Worm (Caenorhabditis elegans) whole organism, L1 larva: ENCODE measurements around the gene F53G2.13.

Experiments
- C04F5.9 ChIP-seq: sonication (generic microtip); optimal IDR thresholded peaks from 2 replicates; lab custom pipeline; 2016; ENCODE audit warnings: missing genetic modification characterization, missing compliant biosample characterization
- C34B4.2 ChIP-seq: sonication (generic microtip); optimal IDR thresholded peaks from 2 replicates; lab custom pipeline; 2017; ENCODE audit warnings: mild to moderate bottlenecking, missing genetic modification characterization, missing compliant biosample characterization
- F16B12.6 ChIP-seq: fragments of 150-350 bp; optimal IDR thresholded peaks from 2 replicates; lab custom pipeline; 2014; ENCODE audit warnings: missing biosample characterization, missing genetic modification characterization
- Y116A8C.19 ChIP-seq: sonication (generic microtip); optimal IDR thresholded peaks from 2 replicates; lab custom pipeline; 2016; ENCODE audit warnings: missing compliant biosample characterization, missing genetic modification characterization, borderline replicate concordance
- alr-1 ChIP-seq: fragments of 200-800 bp; sonication (Bioruptor generic); optimal IDR thresholded peaks from 2 replicates; lab custom pipeline; 2018; ENCODE audit warnings: borderline replicate concordance, mild to moderate bottlenecking, missing genetic modification characterization, missing compliant biosample characterization
- ama-1 ChIP-seq: fragments of 150-350 bp; optimal IDR thresholded peaks from 2 replicates; lab custom pipeline; 2014
- blmp-1 ChIP-seq: fragments of 150-350 bp; optimal IDR thresholded peaks from 2 replicates; lab custom pipeline; 2014; ENCODE audit warnings: missing biosample characterization, missing genetic modification characterization
- ceh-63 ChIP-seq: fragments of 200-800 bp; sonication (Bioruptor generic); optimal IDR thresholded peaks from 2 replicates; lab custom pipeline; 2018; ENCODE audit warnings: mild to moderate bottlenecking, missing genetic modification characterization, missing compliant biosample characterization
- ceh-82 ChIP-seq, 3 experiments: fragments of 150-350 bp in 1 of 3; sonication (generic microtip) in 2 of 3; optimal IDR thresholded peaks; 2 replicates each; lab custom pipeline; 2014 to 2017; ENCODE audit warnings: missing biosample characterization in 3 of 3, missing genetic modification characterization in 3 of 3
- ceh-88 ChIP-seq: fragments of 200-800 bp; sonication (Bioruptor generic); IDR thresholded peaks from 2 replicates; pipeline ENCODE4 v1.3.6; 2022; ENCODE audit warnings: missing genetic modification characterization, missing compliant biosample characterization
- ces-1 ChIP-seq: fragments of 150-350 bp; optimal IDR thresholded peaks from 2 replicates; lab custom pipeline; 2014; ENCODE audit warnings: missing biosample characterization, missing genetic modification reagents, missing genetic modification characterization
- dpl-1 ChIP-seq, 3 experiments: fragments of 150-350 bp in 2 of 3; sonication (generic microtip) in 1 of 3; optimal IDR thresholded peaks; 2 replicates each; lab custom pipeline; 2014 to 2017; ENCODE audit warnings: missing biosample characterization in 3 of 3, missing genetic modification characterization in 3 of 3, missing genetic modification reagents in 3 of 3
- dsc-1 ChIP-seq: sonication (generic microtip); optimal IDR thresholded peaks from 2 replicates; lab custom pipeline; 2016; ENCODE audit warnings: mild to moderate bottlenecking, missing genetic modification characterization, missing compliant biosample characterization
- efl-1 ChIP-seq, 4 experiments: fragments of 150-350 bp; optimal IDR thresholded peaks in 3 of 4; peaks in 1 of 4; 1 replicate in 1 of 4; 2 replicates in 3 of 4; lab custom pipeline; 2014; ENCODE audit warnings: missing biosample characterization in 2 of 4, missing genetic modification characterization in 2 of 4, missing genetic modification reagents in 2 of 4
- egl-13 ChIP-seq: sonication (generic microtip); optimal IDR thresholded peaks from 2 replicates; lab custom pipeline; 2016; ENCODE audit warnings: missing genotype, missing genetic modification reagents, missing genetic modification characterization, missing compliant biosample characterization
- egl-27 ChIP-seq, 2 experiments: fragments of 150-350 bp in 1 of 2; sonication (generic microtip); optimal IDR thresholded peaks; 3 replicates each; lab custom pipeline; 2017 to 2018; ENCODE audit warnings: missing biosample characterization in 2 of 2, missing genetic modification characterization in 2 of 2, missing genetic modification reagents in 2 of 2
- elt-3 ChIP-seq, 6 experiments: fragments of 150-350 bp in 1 of 6; sonication (generic microtip); optimal IDR thresholded peaks; 2 replicates each; lab custom pipeline; 2017 to 2018; ENCODE audit warnings: missing biosample characterization in 6 of 6, missing genetic modification characterization in 6 of 6, inconsistent platforms in 1 of 6
- fkh-10 ChIP-seq: sonication (generic microtip); optimal IDR thresholded peaks from 2 replicates; lab custom pipeline; 2017; ENCODE audit warnings: missing biosample characterization, missing genetic modification reagents, missing genetic modification characterization
- fkh-8 ChIP-seq: sonication (generic microtip); optimal IDR thresholded peaks from 2 replicates; lab custom pipeline; 2016; ENCODE audit warnings: mild to moderate bottlenecking, missing genetic modification characterization, missing compliant biosample characterization
- hlh-17 ChIP-seq: fragments of 200-800 bp; sonication (Bioruptor generic); optimal IDR thresholded peaks from 2 replicates; lab custom pipeline; 2018; ENCODE audit warnings: missing genetic modification characterization, mild to moderate bottlenecking, missing compliant biosample characterization, moderate library complexity, borderline replicate concordance
- hlh-4 ChIP-seq: sonication (generic microtip); optimal IDR thresholded peaks from 2 replicates; lab custom pipeline; 2016; ENCODE audit warnings: mild to moderate bottlenecking, missing genetic modification characterization, missing compliant biosample characterization
- hpl-2 ChIP-seq: fragments of 150-350 bp; optimal IDR thresholded peaks from 2 replicates; lab custom pipeline; 2014; ENCODE audit warnings: missing biosample characterization, missing genetic modification reagents, missing genetic modification characterization
- irx-1 ChIP-seq: sonication (generic microtip); optimal IDR thresholded peaks from 2 replicates; lab custom pipeline; 2016; ENCODE audit warnings: missing genetic modification characterization, missing compliant biosample characterization
- isw-1 ChIP-seq: fragments of 200-800 bp; sonication (Bioruptor generic); IDR thresholded peaks from 2 replicates; pipeline ENCODE4 v1.3.6; 2022; ENCODE audit warnings: missing genetic modification characterization, missing compliant biosample characterization
- lin-39 ChIP-seq: fragments of 150-350 bp; optimal IDR thresholded peaks from 2 replicates; lab custom pipeline; 2014; ENCODE audit warnings: missing biosample characterization, missing genetic modification reagents, missing genetic modification characterization
- lir-3 ChIP-seq: sonication (generic microtip); optimal IDR thresholded peaks from 2 replicates; lab custom pipeline; 2016; ENCODE audit warnings: mild to moderate bottlenecking, missing genetic modification characterization, moderate library complexity, missing compliant biosample characterization; ENCODE audit not compliant: poor library complexity
- mep-1 ChIP-seq: fragments of 150-350 bp; optimal IDR thresholded peaks from 2 replicates; lab custom pipeline; 2014; ENCODE audit warnings: missing biosample characterization, missing genetic modification characterization
- nhr-19 ChIP-seq: fragments of 200-800 bp; sonication (Bioruptor generic); conservative IDR thresholded peaks from 2 replicates; pipeline ENCODE4 v1.3.6; 2022; ENCODE audit warnings: missing genetic modification characterization, missing compliant biosample characterization
- nhr-20 ChIP-seq: sonication (generic microtip); optimal IDR thresholded peaks from 2 replicates; lab custom pipeline; 2016; ENCODE audit warnings: mild to moderate bottlenecking, missing genetic modification characterization, missing compliant biosample characterization
- nhr-28 ChIP-seq: fragments of 150-350 bp; optimal IDR thresholded peaks from 2 replicates; lab custom pipeline; 2014; ENCODE audit warnings: missing biosample characterization, missing genetic modification characterization
- nhr-71 ChIP-seq: sonication (generic microtip); optimal IDR thresholded peaks from 2 replicates; lab custom pipeline; 2016; ENCODE audit warnings: mild to moderate bottlenecking, missing genetic modification characterization, moderate library complexity, missing compliant biosample characterization
- nhr-76 ChIP-seq: sonication (generic microtip); optimal IDR thresholded peaks from 2 replicates; lab custom pipeline; 2017; ENCODE audit warnings: missing biosample characterization, missing genetic modification characterization
- nhr-77 ChIP-seq: fragments of 150-350 bp; optimal IDR thresholded peaks from 2 replicates; lab custom pipeline; 2014; ENCODE audit warnings: missing biosample characterization, missing genetic modification characterization
- nhr-84 ChIP-seq: sonication (generic microtip); optimal IDR thresholded peaks from 2 replicates; lab custom pipeline; 2017; ENCODE audit warnings: missing biosample characterization, missing genetic modification characterization
- nhr-85 ChIP-seq: sonication (generic microtip); peaks from one replicate; lab custom pipeline; 2016; ENCODE audit warnings: missing genetic modification characterization, inconsistent platforms, missing compliant biosample characterization
- nhr-90 ChIP-seq: sonication (generic microtip); optimal IDR thresholded peaks from 2 replicates; lab custom pipeline; 2016; ENCODE audit warnings: mild to moderate bottlenecking, missing genetic modification characterization, missing compliant biosample characterization; ENCODE audit not compliant: poor library complexity
- pax-3 ChIP-seq: fragments of 200-800 bp; sonication (Bioruptor generic); optimal IDR thresholded peaks from 2 replicates; lab custom pipeline; 2018; ENCODE audit warnings: mild to moderate bottlenecking, missing genetic modification characterization, moderate library complexity, missing compliant biosample characterization
- pqm-1 ChIP-seq: sonication (generic microtip); optimal IDR thresholded peaks from 3 replicates; lab custom pipeline; 2017; ENCODE audit warnings: missing biosample characterization, missing genetic modification characterization
- rnt-1 ChIP-seq: sonication (generic microtip); optimal IDR thresholded peaks from 2 replicates; lab custom pipeline; 2016; ENCODE audit warnings: mild to moderate bottlenecking, missing genetic modification characterization, moderate library complexity, missing compliant biosample characterization
- skn-1 ChIP-seq: fragments of 150-350 bp; optimal IDR thresholded peaks from 2 replicates; lab custom pipeline; 2014; ENCODE audit warnings: missing biosample characterization, missing genetic modification characterization
- snu-23 ChIP-seq: sonication (generic microtip); optimal IDR thresholded peaks from 2 replicates; lab custom pipeline; 2016; ENCODE audit warnings: missing genetic modification characterization, missing compliant biosample characterization
- sox-4 ChIP-seq: sonication (generic microtip); optimal IDR thresholded peaks from 2 replicates; lab custom pipeline; 2016; ENCODE audit warnings: missing genetic modification characterization, missing compliant biosample characterization
- sup-37 ChIP-seq: fragments of 200-800 bp; sonication (Bioruptor generic); optimal IDR thresholded peaks from 2 replicates; lab custom pipeline; 2018; ENCODE audit warnings: mild to moderate bottlenecking, missing genetic modification characterization, missing compliant biosample characterization
- swsn-7 ChIP-seq: sonication (generic microtip); optimal IDR thresholded peaks from 2 replicates; lab custom pipeline; 2016; ENCODE audit warnings: missing genetic modification characterization, missing compliant biosample characterization
- tlp-1 ChIP-seq: fragments of 150-350 bp; optimal IDR thresholded peaks from 2 replicates; lab custom pipeline; 2014; ENCODE audit warnings: missing biosample characterization, missing genetic modification characterization
- unc-130 ChIP-seq: fragments of 150-350 bp; optimal IDR thresholded peaks from 2 replicates; lab custom pipeline; 2017; ENCODE audit warnings: missing biosample characterization, missing genetic modification characterization, inconsistent platforms
- unc-30 ChIP-seq: sonication (generic microtip); optimal IDR thresholded peaks from 2 replicates; lab custom pipeline; 2017; ENCODE audit warnings: missing biosample characterization, missing genetic modification characterization
- unc-62 ChIP-seq: fragments of 150-350 bp; optimal IDR thresholded peaks from 2 replicates; lab custom pipeline; 2014; ENCODE audit warnings: missing biosample characterization, missing genetic modification reagents, missing genetic modification characterization
- unc-86 ChIP-seq: sonication (generic microtip); optimal IDR thresholded peaks from 2 replicates; lab custom pipeline; 2016; ENCODE audit warnings: missing genetic modification characterization, missing compliant biosample characterization
- unc-98 ChIP-seq: fragments of 200-800 bp; sonication (Bioruptor generic); IDR thresholded peaks from 2 replicates; pipeline ENCODE4 v1.3.6; 2022; ENCODE audit warnings: missing genetic modification characterization, missing compliant biosample characterization
- xbp-1 ChIP-seq: sonication (generic microtip); optimal IDR thresholded peaks from 2 replicates; lab custom pipeline; 2016; ENCODE audit warnings: missing genetic modification characterization, missing compliant biosample characterization
- zag-1 ChIP-seq: fragments of 150-350 bp; optimal IDR thresholded peaks from 2 replicates; lab custom pipeline; 2014; ENCODE audit warnings: missing biosample characterization, missing genetic modification characterization
- zip-4 ChIP-seq: fragments of 200-800 bp; sonication (Bioruptor generic); optimal IDR thresholded peaks from 2 replicates; lab custom pipeline; 2018; ENCODE audit warnings: mild to moderate bottlenecking, missing genetic modification characterization, moderate library complexity, missing compliant biosample characterization

The F53G2.13 gene

ce11 chrII:2504431-2504928 is 20.9 kb downstream of the F53G2.13 start, which contains the start of gene gbas-1 (continued):
- TF ChIP-seq sup-37 (no peak), mep-1 (tag; lab: Kevin White, UChicago) (peak; percentile 66), tlp-1 (tag; lab: Kevin White, UChicago) (no peak), nhr-20 (tag; lab: Kevin White, UChicago) (no peak), lir-3 (tag; lab: Kevin White, UChicago) (no peak), unc-98 (GFP tag; lab: Robert Waterston, UW) (no peak), snu-23 (GFP tag; lab: Kevin White, UChicago) (peak; percentile 49), sox-4 (tag; lab: Kevin White, UChicago) (no peak), unc-30 (tag; lab: Kevin White, UChicago) (no peak), pax-3 (no peak), ceh-82 (tag; optimal IDR thresholded peaks at IDR 0.05; lab: Kevin White, UChicago) (peak in 1 of 3 experiments; percentile 26), swsn-7 (tag; lab: Kevin White, UChicago) (peak; percentile 38), nhr-76 (tag; lab: Kevin White, UChicago) (no peak), fkh-10 (GFP tag; lab: Kevin White, UChicago) (no peak), Y116A8C.19 (tag; lab: Kevin White, UChicago) (no peak), efl-1 (optimal IDR thresholded peaks at IDR 0.05; lab: Kevin White, UChicago) (peak; percentile 41 to 87), efl-1 (GFP tag; optimal IDR thresholded peaks at IDR 0.05 in 1 of 2; lab: Kevin White, UChicago) (peak; percentile 88 to 98), F16B12.6 (tag; lab: Kevin White, UChicago) (peak; percentile 10), dsc-1 (no peak), ceh-63 (no peak), zip-4 (no peak), irx-1 (tag; lab: Kevin White, UChicago) (no peak), nhr-19 (peak; percentile 45), C34B4.2 (tag; lab: Kevin White, UChicago) (no peak), hlh-17 (GFP tag; lab: Kevin White, UChicago) (no peak), blmp-1 (tag; lab: Kevin White, UChicago) (peak; percentile 24), nhr-77 (no peak), egl-13 (no peak), unc-130 (tag; lab: Kevin White, UChicago) (no peak), nhr-84 (tag; lab: Kevin White, UChicago) (no peak), skn-1 (tag; lab: Kevin White, UChicago) (peak; percentile 57), elt-3 (tag; optimal IDR thresholded peaks at IDR 0.05; lab: Kevin White, UChicago) (no peak), alr-1 (tag; lab: Kevin White, UChicago) (no peak), nhr-71 (tag; lab: Kevin White, UChicago) (no peak), egl-27 (tag; optimal IDR thresholded peaks at IDR 0.05; lab: Kevin White, UChicago) (no peak), hpl-2 (GFP tag; lab: Kevin White, UChicago) (no peak), fkh-8 (no peak), nhr-85 (tag; lab: Kevin White, UChicago) (no peak), nhr-90 (no peak), rnt-1 (tag; lab: Kevin White, UChicago) (peak; percentile 25), ama-1 (lab: Kevin White, UChicago) (no peak), zag-1 (tag; lab: Kevin White, UChicago) (no peak), hlh-4 (no peak), xbp-1 (tag; lab: Kevin White, UChicago) (peak; percentile 38), nhr-28 (tag; lab: Kevin White, UChicago) (no peak), C04F5.9 (tag; lab: Kevin White, UChicago) (peak; percentile 17), isw-1 (GFP tag; lab: Robert Waterston, UW) (peak; percentile 52), pqm-1 (tag; lab: Kevin White, UChicago) (no peak), dpl-1 (GFP tag; optimal IDR thresholded peaks at IDR 0.05; lab: Kevin White, UChicago) (peak; percentile 78 to 88 (median 80)), unc-86 (peak; percentile 20), ces-1 (no peak), lin-39 (tag; lab: Kevin White, UChicago) (peak; percentile 40), unc-62 (GFP tag; lab: Kevin White, UChicago) (no peak), ceh-88 (GFP tag; lab: Robert Waterston, UW) (no peak)
